Worm (Caenorhabditis elegans) whole organism, L4/young adult: ENCODE data around the gene ZK662.6.

Experiments used
- dao-5 ChIP-seq: sonication (generic microtip); optimal IDR thresholded peaks from 2 replicates; lab custom pipeline; 2016; ENCODE audit warnings: missing genotype, missing genetic modification characterization, moderate library complexity, missing compliant biosample characterization
- him-1 ChIP-seq: sonication (generic microtip); optimal IDR thresholded peaks from 2 replicates; lab custom pipeline; 2016; ENCODE audit warnings: missing genotype, missing genetic modification reagents, missing genetic modification characterization, missing compliant biosample characterization

ce11 chrX:15693466-15693865, 25.0 kb upstream of the ZK662.6 start:
- no peak for TF ChIP-seq him-1 (tag; lab: Kevin White, UChicago)
- TF ChIP-seq dao-5 (tag; lab: Kevin White, UChicago), result no peak
